Fruit fly (Drosophila melanogaster) whole organism, adult: Measurements from ENCODE around the gene Pgk.

Experiments used
- CG11617 ChIP-seq: fragments of 200-800 bp; sonication (Bioruptor generic); optimal IDR thresholded peaks from 2 replicates; lab custom pipeline; 2017; ENCODE audit warnings: mild to moderate bottlenecking, missing biosample characterization, missing genetic modification reagents, missing genetic modification characterization
- CG12768 ChIP-seq: fragments of 200-800 bp; sonication (Bioruptor generic); optimal IDR thresholded peaks from 2 replicates; lab custom pipeline; 2017; ENCODE audit warnings: missing biosample characterization, missing genetic modification characterization, mild to moderate bottlenecking, moderate library complexity, missing genetic modification reagents
- CG14711 ChIP-seq: fragments of 200-800 bp; sonication (Bioruptor generic); optimal IDR thresholded peaks from 2 replicates; lab custom pipeline; 2018; ENCODE audit warnings: missing biosample characterization, mild to moderate bottlenecking, missing genetic modification characterization, moderate library complexity
- CG1620 ChIP-seq: fragments of 200-800 bp; sonication (Bioruptor generic); optimal IDR thresholded peaks from 2 replicates; lab custom pipeline; 2016; ENCODE audit warnings: missing biosample characterization, missing genetic modification characterization
- CG33017 ChIP-seq: fragments of 200-800 bp; sonication (Bioruptor generic); optimal IDR thresholded peaks from 2 replicates; lab custom pipeline; 2018; ENCODE audit warnings: missing biosample characterization, mild to moderate bottlenecking, missing genetic modification characterization, moderate library complexity
- CG5204 ChIP-seq: fragments of 200-800 bp; sonication (Bioruptor generic); optimal IDR thresholded peaks from 2 replicates; lab custom pipeline; 2016; ENCODE audit warnings: missing biosample characterization, missing genetic modification characterization
- CG7045 ChIP-seq: fragments of 200-800 bp; sonication (Bioruptor generic); optimal IDR thresholded peaks from 2 replicates; lab custom pipeline; 2017; ENCODE audit warnings: missing biosample characterization, mild to moderate bottlenecking, missing genetic modification characterization
- CG7101 ChIP-seq: fragments of 200-800 bp; sonication (Bioruptor generic); optimal IDR thresholded peaks from 2 replicates; lab custom pipeline; 2018; ENCODE audit warnings: missing biosample characterization, mild to moderate bottlenecking, missing genetic modification characterization, moderate library complexity
- Clk ChIP-seq: fragments of 200-800 bp; sonication (Bioruptor generic); optimal IDR thresholded peaks from 2 replicates; lab custom pipeline; 2017; ENCODE audit warnings: missing biosample characterization, missing genetic modification characterization
- Crg-1 ChIP-seq: fragments of 200-800 bp; sonication (Bioruptor generic); optimal IDR thresholded peaks from 2 replicates; lab custom pipeline; 2016; ENCODE audit warnings: missing biosample characterization, missing genetic modification characterization
- Hr96 ChIP-seq: fragments of 200-800 bp; sonication (Bioruptor generic); optimal IDR thresholded peaks from 2 replicates; lab custom pipeline; 2016; ENCODE audit warnings: missing biosample characterization, missing genetic modification characterization
- Mnt ChIP-seq: fragments of 200-800 bp; sonication (Bioruptor generic); optimal IDR thresholded peaks from 2 replicates; lab custom pipeline; 2016; ENCODE audit warnings: missing biosample characterization, mild to moderate bottlenecking, missing genetic modification characterization
- bab1 ChIP-seq: fragments of 200-800 bp; sonication (Bioruptor generic); optimal IDR thresholded peaks from 3 replicates; lab custom pipeline; 2019; ENCODE audit warnings: missing biosample characterization, mild to moderate bottlenecking, missing genetic modification characterization, moderate library complexity
- cic ChIP-seq: fragments of 200-800 bp; sonication (Bioruptor generic); optimal IDR thresholded peaks from 2 replicates; lab custom pipeline; 2017; ENCODE audit warnings: missing biosample characterization, mild to moderate bottlenecking, missing genetic modification characterization, moderate library complexity
- cnc ChIP-seq, 2 experiments: fragments of >200 bp; optimal IDR thresholded peaks; 2 replicates each; lab custom pipeline; 2017
- kay ChIP-seq: fragments of 200-800 bp; sonication (Bioruptor generic); peaks from one replicate; lab custom pipeline; 2016; ENCODE audit warnings: missing biosample characterization, missing genetic modification characterization, borderline replicate concordance
- ovo ChIP-seq: fragments of 200-800 bp; sonication (Bioruptor generic); optimal IDR thresholded peaks from 2 replicates; lab custom pipeline; 2016; ENCODE audit warnings: missing biosample characterization, missing genetic modification characterization
- pad ChIP-seq: fragments of 200-800 bp; sonication (Bioruptor generic); optimal IDR thresholded peaks from 3 replicates; lab custom pipeline; 2017; ENCODE audit warnings: missing biosample characterization, missing genetic modification characterization, mild to moderate bottlenecking, moderate library complexity, missing genetic modification reagents
- tj ChIP-seq: fragments of 200-800 bp; sonication (Bioruptor generic); optimal IDR thresholded peaks from 3 replicates; lab custom pipeline; 2017; ENCODE audit warnings: missing biosample characterization, mild to moderate bottlenecking, missing genetic modification characterization, moderate library complexity
- toe ChIP-seq: fragments of 200-800 bp; sonication (Bioruptor generic); optimal IDR thresholded peaks from 2 replicates; lab custom pipeline; 2016; ENCODE audit warnings: missing biosample characterization, missing genetic modification characterization

Pgk gene

dm6 chr2L:2728577-2728976 is 24.3 kb downstream of the Pgk start:
- TF ChIP-seq CG11617 (GFP tag; lab: Kevin White, UChicago) = no peak
- TF ChIP-seq tj (GFP tag; lab: Kevin White, UChicago) = peak; percentile 62
- peak; percentile 66 for TF ChIP-seq kay (GFP tag; lab: Kevin White, UChicago)
- TF ChIP-seq Mnt = no peak
- peak; percentile 80 for TF ChIP-seq cic (GFP tag; lab: Kevin White, UChicago)
- peak; percentile 7 for TF ChIP-seq CG14711 (tag; lab: Kevin White, UChicago)

dm6 chr2L:2727812-2728211 is 25.1 kb downstream of the Pgk start:
- no peak for TF ChIP-seq Clk (GFP tag; lab: Kevin White, UChicago)
- TF ChIP-seq CG7045 (GFP tag; lab: Kevin White, UChicago) = no peak
- no peak for TF ChIP-seq CG11617 (GFP tag; lab: Kevin White, UChicago)
- TF ChIP-seq bab1 (GFP tag; lab: Kevin White, UChicago) = no peak
- TF ChIP-seq CG14711 (tag; lab: Kevin White, UChicago) = no peak
- no peak for TF ChIP-seq pad (GFP tag; lab: Kevin White, UChicago)
- no peak for TF ChIP-seq CG7101 (tag; lab: Kevin White, UChicago)
- no peak for TF ChIP-seq Mnt
- no peak for TF ChIP-seq kay (GFP tag; lab: Kevin White, UChicago)

dm6 chr2L:2727364-2727763 is 25.5 kb downstream of the Pgk start:
- TF ChIP-seq toe (no peak), cic (GFP tag; lab: Kevin White, UChicago) (no peak), CG14711 (tag; lab: Kevin White, UChicago) (no peak), Crg-1 (GFP tag; lab: Kevin White, UChicago) (no peak), CG7101 (tag; lab: Kevin White, UChicago) (no peak), CG7045 (GFP tag; lab: Kevin White, UChicago) (no peak)

dm6 chr2L:2725374-2725773 is 27.5 kb downstream of the Pgk start, which contains the start of gene CG31689:
TSS of gene CG31689 (plus strand) at chr2L:2725674.
- no peak for TF ChIP-seq Clk (GFP tag; lab: Kevin White, UChicago)

- TF ChIP-seq tj (GFP tag; lab: Kevin White, UChicago) (no peak), CG11617 (GFP tag; lab: Kevin White, UChicago) (no peak), ovo (GFP tag; lab: Kevin White, UChicago) (no peak)
These were observed 28.4 kb downstream of the Pgk start for dm6 chr2L:2724459-2724858.

- TF ChIP-seq pad (GFP tag; lab: Kevin White, UChicago) (no peak), CG14711 (tag; lab: Kevin White, UChicago) (no peak), tj (GFP tag; lab: Kevin White, UChicago) (no peak), toe (no peak), Crg-1 (GFP tag; lab: Kevin White, UChicago) (no peak), CG1620 (no peak), CG5204 (GFP tag; lab: Kevin White, UChicago) (no peak), cnc (optimal IDR thresholded peaks at IDR 0.05; lab: Kevin White, UChicago) (no peak), Hr96 (GFP tag; lab: Kevin White, UChicago) (no peak), CG11617 (GFP tag; lab: Kevin White, UChicago) (no peak), Clk (GFP tag; lab: Kevin White, UChicago) (no peak), CG7045 (GFP tag; lab: Kevin White, UChicago) (no peak), Mnt (no peak), CG12768 (no peak), ovo (GFP tag; lab: Kevin White, UChicago) (no peak), bab1 (GFP tag; lab: Kevin White, UChicago) (no peak)
These were observed 29.8 kb downstream of the Pgk start for dm6 chr2L:2723100-2723499.

- no peak for TF ChIP-seq pad (GFP tag; lab: Kevin White, UChicago)
- TF ChIP-seq ovo (GFP tag; lab: Kevin White, UChicago) = no peak
- TF ChIP-seq tj (GFP tag; lab: Kevin White, UChicago) = no peak
- TF ChIP-seq CG1620 = no peak
- no peak for TF ChIP-seq toe
- no peak for TF ChIP-seq CG12768
- no peak for TF ChIP-seq kay (GFP tag; lab: Kevin White, UChicago)
- no peak for TF ChIP-seq bab1 (GFP tag; lab: Kevin White, UChicago)
- no peak for TF ChIP-seq CG33017 (tag; lab: Kevin White, UChicago)
- no peak for TF ChIP-seq Clk (GFP tag; lab: Kevin White, UChicago)
- TF ChIP-seq CG5204 (GFP tag; lab: Kevin White, UChicago) = no peak
- TF ChIP-seq CG14711 (tag; lab: Kevin White, UChicago) = no peak
These were observed 31.6 kb downstream of the Pgk start for dm6 chr2L:2721317-2721716.

- TF ChIP-seq kay (GFP tag; lab: Kevin White, UChicago) (no peak), ovo (GFP tag; lab: Kevin White, UChicago) (no peak), Clk (GFP tag; lab: Kevin White, UChicago) (no peak), Crg-1 (GFP tag; lab: Kevin White, UChicago) (no peak), CG5204 (GFP tag; lab: Kevin White, UChicago) (no peak), CG7045 (GFP tag; lab: Kevin White, UChicago) (no peak), cic (GFP tag; lab: Kevin White, UChicago) (no peak), Mnt (no peak), CG7101 (tag; lab: Kevin White, UChicago) (no peak), bab1 (GFP tag; lab: Kevin White, UChicago) (no peak), CG14711 (tag; lab: Kevin White, UChicago) (no peak), CG1620 (no peak), toe (no peak), pad (GFP tag; lab: Kevin White, UChicago) (no peak), tj (GFP tag; lab: Kevin White, UChicago) (no peak)
These were observed 32.5 kb downstream of the Pgk start for dm6 chr2L:2720368-2720767.
